3 fruit fly cellular contexts compared by ENCODE assay signal in genomic region chr3L:7147796-7148195, dm6.
TF ChIP-seq lines count a peak whose summit lies in the region.

No protein-coding gene starts in this region.

- no peak for TF ChIP-seq CTCF in whole organism, embryonic (GFP tag; optimal IDR thresholded peaks at IDR 0.05; lab: Kevin White, UChicago)

TF ChIP-seq in whole organism, embryonic, 481 proteins besides CTCF, POLR2A, EP300 and RAD21:
- TF ChIP-seq Drgx (GFP tag; IDR thresholded peaks at IDR 0.05; lab: Robert Waterston, UW) (peak; percentile 56; the same call in 1 of the 2 replicates), H2.0 (GFP tag; IDR thresholded peaks at IDR 0.05; lab: Robert Waterston, UW) (no peak), sens (GFP tag; lab: Kevin White, UChicago) (peak; percentile 63), CG13894 (tag; optimal IDR thresholded peaks at IDR 0.05; lab: Kevin White, UChicago) (no peak), CG14050 (GFP tag; IDR thresholded peaks at IDR 0.05; lab: Robert Waterston, UW) (no peak), zfh2 (GFP tag; optimal IDR thresholded peaks at IDR 0.05; lab: Kevin White, UChicago) (no peak)
TF ChIP-seq in whole organism, embryonic: peak in this region for 2.

TF ChIP-seq in whole organism, prepupa, 60 proteins besides CTCF, POLR2A, EP300 and RAD21 (continues in another document):
- TF ChIP-seq CG7368 (GFP tag; optimal IDR thresholded peaks at IDR 0.05; lab: Kevin White, UChicago) (no peak), Ets21C (GFP tag; optimal IDR thresholded peaks at IDR 0.05; lab: Kevin White, UChicago) (no peak), Eip93F (GFP tag; optimal IDR thresholded peaks at IDR 0.05; lab: Kevin White, UChicago) (no peak), Eip75B (GFP tag; optimal IDR thresholded peaks at IDR 0.05; lab: Kevin White, UChicago) (no peak), CG8632 (GFP tag; optimal IDR thresholded peaks at IDR 0.05; lab: Kevin White, UChicago) (no peak), CG8319 (GFP tag; optimal IDR thresholded peaks at IDR 0.05; lab: Kevin White, UChicago) (no peak), CG10669 (GFP tag; optimal IDR thresholded peaks at IDR 0.05; lab: Kevin White, UChicago) (no peak), pdm3 (GFP tag; optimal IDR thresholded peaks at IDR 0.05; lab: Kevin White, UChicago) (no peak), Ets96B (tag; optimal IDR thresholded peaks at IDR 0.05; lab: Kevin White, UChicago) (no peak), CG6276 (GFP tag; optimal IDR thresholded peaks at IDR 0.05; lab: Kevin White, UChicago) (peak; percentile 62), vri (GFP tag; optimal IDR thresholded peaks at IDR 0.05; lab: Kevin White, UChicago) (no peak), fd85E (GFP tag; optimal IDR thresholded peaks at IDR 0.05; lab: Kevin White, UChicago) (no peak), CG15336 (GFP tag; IDR thresholded peaks at IDR 0.05; lab: Robert Waterston, UW) (peak; percentile 64), Gug (GFP tag; IDR thresholded peaks at IDR 0.05; lab: Robert Waterston, UW) (no peak), Hr39 (GFP tag; optimal IDR thresholded peaks at IDR 0.05; lab: Kevin White, UChicago) (no peak), svp (GFP tag; lab: Kevin White, UChicago) (no peak), spab (GFP tag; optimal IDR thresholded peaks at IDR 0.05; lab: Kevin White, UChicago) (no peak), CG6808 (GFP tag; optimal IDR thresholded peaks at IDR 0.05; lab: Kevin White, UChicago) (no peak), CG31627 (GFP tag; optimal IDR thresholded peaks at IDR 0.05; lab: Kevin White, UChicago) (no peak), CG6792 (GFP tag; optimal IDR thresholded peaks at IDR 0.05; lab: Kevin White, UChicago) (no peak), fd59A (GFP tag; optimal IDR thresholded peaks at IDR 0.05; lab: Kevin White, UChicago) (no peak), Lpt (GFP tag; optimal IDR thresholded peaks at IDR 0.05; lab: Kevin White, UChicago) (peak; percentile 30), fkh (GFP tag; optimal IDR thresholded peaks at IDR 0.05; lab: Kevin White, UChicago) (no peak), topi (GFP tag; optimal IDR thresholded peaks at IDR 0.05; lab: Kevin White, UChicago) (no peak), Sox102F (GFP tag; optimal IDR thresholded peaks at IDR 0.05; lab: Kevin White, UChicago) (no peak), dsx (GFP tag; optimal IDR thresholded peaks at IDR 0.05; lab: Kevin White, UChicago; ENCODE audit: poor library complexity, severe bottlenecking) (no peak), Met (GFP tag; optimal IDR thresholded peaks at IDR 0.05; lab: Kevin White, UChicago) (no peak), CG1621 (tag; optimal IDR thresholded peaks at IDR 0.05; lab: Kevin White, UChicago) (no peak), CG8119 (GFP tag; IDR thresholded peaks at IDR 0.05; lab: Robert Waterston, UW) (peak; percentile 64; the same call in 2 of the 3 replicates), Sox15 (GFP tag; optimal IDR thresholded peaks at IDR 0.05; lab: Kevin White, UChicago) (no peak), Blimp-1 (GFP tag; optimal IDR thresholded peaks at IDR 0.05; lab: Kevin White, UChicago) (no peak), Hr38 (GFP tag; optimal IDR thresholded peaks at IDR 0.05; lab: Kevin White, UChicago) (no peak), CG11902 (GFP tag; optimal IDR thresholded peaks at IDR 0.05; lab: Kevin White, UChicago) (no peak), esn (GFP tag; optimal IDR thresholded peaks at IDR 0.05; lab: Kevin White, UChicago) (no peak), CG16779 (tag; optimal IDR thresholded peaks at IDR 0.05; lab: Kevin White, UChicago) (no peak), CG34406 (GFP tag; optimal IDR thresholded peaks at IDR 0.05; lab: Kevin White, UChicago) (no peak), eg (GFP tag; IDR thresholded peaks at IDR 0.05; lab: Robert Waterston, UW) (peak; percentile 77), CG10631 (GFP tag; optimal IDR thresholded peaks at IDR 0.05; lab: Kevin White, UChicago) (no peak), ss (GFP tag; optimal IDR thresholded peaks at IDR 0.05; lab: Kevin White, UChicago) (no peak), CG11294 (GFP tag; IDR thresholded peaks at IDR 0.05; lab: Robert Waterston, UW) (peak; percentile 43; the same call in 1 of the 2 replicates), CG3032 (tag; optimal IDR thresholded peaks at IDR 0.05; lab: Kevin White, UChicago) (no peak), CG6163 (GFP tag; IDR thresholded peaks at IDR 0.05; lab: Robert Waterston, UW) (peak; percentile 62; the same call in 2 of the 3 replicates), CG3919 (GFP tag; optimal IDR thresholded peaks at IDR 0.05; lab: Kevin White, UChicago) (peak; percentile 59), cyc (GFP tag; optimal IDR thresholded peaks at IDR 0.05; lab: Kevin White, UChicago) (no peak), Sox14 (GFP tag; optimal IDR thresholded peaks at IDR 0.05; lab: Kevin White, UChicago) (no peak)

TF ChIP-seq in whole organism, pupa, 21 proteins besides CTCF, POLR2A, EP300 and RAD21:
- TF ChIP-seq CG17806 (tag; optimal IDR thresholded peaks at IDR 0.05; lab: Kevin White, UChicago) (no peak), CG14655 (GFP tag; optimal IDR thresholded peaks at IDR 0.05; lab: Kevin White, UChicago) (no peak), CG13204 (GFP tag; optimal IDR thresholded peaks at IDR 0.05; lab: Kevin White, UChicago) (no peak), gl (tag; optimal IDR thresholded peaks at IDR 0.05; lab: Kevin White, UChicago) (no peak), Ets98B (GFP tag; IDR thresholded peaks at IDR 0.05; lab: Robert Waterston, UW) (peak; percentile 74), Snoo (tag; optimal IDR thresholded peaks at IDR 0.05; lab: Kevin White, UChicago) (no peak), CG4496 (GFP tag; IDR thresholded peaks at IDR 0.05; lab: Robert Waterston, UW) (peak; percentile 73; the same call in 2 of the 3 replicates), CG12605 (GFP tag; IDR thresholded peaks at IDR 0.05; lab: Robert Waterston, UW) (0 out of 2 replicates have a peak, but pooled peaks have one; percentile 20), fd96Ca (GFP tag; IDR thresholded peaks at IDR 0.05; lab: Robert Waterston, UW) (peak; percentile 75), CG15710 (tag; optimal IDR thresholded peaks at IDR 0.05; lab: Kevin White, UChicago) (no peak), CG32121 (GFP tag; IDR thresholded peaks at IDR 0.05; lab: Robert Waterston, UW) (peak; percentile 46; the same call in 1 of the 2 replicates)

Comparison
In these comparisons a context has a peak if more than half of its experiments do, and no peak if none do; other contexts are left out.
1. Of the 7 proteins assayed by ChIP-seq in both whole organism, embryonic and whole organism, prepupa: peak only in whole organism, embryonic: none; only in whole organism, prepupa: Lpt; in both: none; in neither: 6.